Worm (Caenorhabditis elegans) whole organism, young adult: ENCODE data around the gene Y62E10A.13.
A peak's percentile ranks its signal among the peaks of the same experiment; 100 is the strongest.
"Not testable (repeated sequence)": the region's sequence is repeated elsewhere in the genome, so short reads cannot be mapped to it uniquely, and the experiment has no call there.

ENCODE experiments used
- C17E4.6 ChIP-seq: fragments of 200-800 bp; sonication (Bioruptor generic); IDR thresholded peaks from 2 replicates; pipeline ENCODE4 v1.3.6; 2022; ENCODE audit warnings: missing genetic modification reagents, missing genetic modification characterization, missing compliant biosample characterization
- D2030.7 ChIP-seq: fragments of 200-800 bp; sonication (Bioruptor generic); IDR thresholded peaks from 2 replicates; pipeline ENCODE4 v1.3.6; 2022; ENCODE audit warnings: missing genetic modification reagents, missing genetic modification characterization, missing compliant biosample characterization
- F33H1.4 ChIP-seq: fragments of 200-800 bp; sonication (Bioruptor generic); IDR thresholded peaks from 2 replicates; pipeline ENCODE4 v1.3.6; 2022; ENCODE audit warnings: missing genetic modification reagents, missing genetic modification characterization, missing compliant biosample characterization
- Y53G8AR.9 ChIP-seq: fragments of 200-800 bp; sonication (Bioruptor generic); conservative IDR thresholded peaks from 2 replicates; pipeline ENCODE4 v1.3.6; 2022; ENCODE audit warnings: missing genetic modification reagents, missing genetic modification characterization, missing compliant biosample characterization
- Y79H2A.3 ChIP-seq: fragments of 200-800 bp; sonication (Bioruptor generic); conservative IDR thresholded peaks from 2 replicates; pipeline ENCODE4 v1.3.6; 2022; ENCODE audit warnings: missing genetic modification reagents, missing genetic modification characterization, missing compliant biosample characterization
- Y95B8A.8 ChIP-seq: fragments of 200-800 bp; sonication (Bioruptor generic); IDR thresholded peaks from 2 replicates; pipeline ENCODE4 v1.3.6; 2022; ENCODE audit warnings: missing genetic modification reagents, missing genetic modification characterization, missing compliant biosample characterization
- aptf-3 ChIP-seq: fragments of 200-800 bp; sonication (Bioruptor generic); IDR thresholded peaks from 2 replicates; pipeline ENCODE4 v1.3.6; 2022; ENCODE audit warnings: missing genetic modification characterization, missing compliant biosample characterization
- attf-6 ChIP-seq: fragments of 200-800 bp; sonication (Bioruptor generic); IDR thresholded peaks from 2 replicates; pipeline ENCODE4 v1.3.6; 2022; ENCODE audit warnings: missing genetic modification reagents, missing genetic modification characterization, missing compliant biosample characterization
- ceh-100 ChIP-seq: fragments of 200-800 bp; sonication (Bioruptor generic); IDR thresholded peaks from 2 replicates; pipeline ENCODE4 v1.3.6; 2022; ENCODE audit warnings: missing genetic modification reagents, missing genetic modification characterization, missing compliant biosample characterization
- egl-44 ChIP-seq: fragments of 200-800 bp; sonication (Bioruptor generic); IDR thresholded peaks from 2 replicates; pipeline ENCODE4 v1.3.6; 2022; ENCODE audit warnings: missing genetic modification reagents, missing genetic modification characterization, missing compliant biosample characterization
- egrh-3 ChIP-seq: fragments of 200-800 bp; sonication (Bioruptor generic); IDR thresholded peaks from 2 replicates; pipeline ENCODE4 v1.3.6; 2022; ENCODE audit warnings: missing genetic modification reagents, missing genetic modification characterization, missing compliant biosample characterization
- ekl-4 ChIP-seq: fragments of 200-800 bp; sonication (Bioruptor generic); IDR thresholded peaks from 2 replicates; pipeline ENCODE4 v1.3.6; 2022; ENCODE audit warnings: missing genetic modification reagents, missing genetic modification characterization, missing compliant biosample characterization
- him-1 ChIP-seq: sonication (generic microtip); optimal IDR thresholded peaks from 2 replicates; lab custom pipeline; 2016; ENCODE audit warnings: missing genotype, missing genetic modification reagents, missing genetic modification characterization, missing compliant biosample characterization
- hmg-1.2 ChIP-seq: fragments of 200-800 bp; sonication (Bioruptor generic); IDR thresholded peaks from 2 replicates; pipeline ENCODE4 v1.3.6; 2022; ENCODE audit warnings: missing genetic modification reagents, missing genetic modification characterization, missing compliant biosample characterization
- hmg-20 ChIP-seq: fragments of 200-800 bp; sonication (Bioruptor generic); IDR thresholded peaks from 2 replicates; pipeline ENCODE4 v1.3.6; 2022; ENCODE audit warnings: missing genetic modification reagents, missing genetic modification characterization, missing compliant biosample characterization
- hsf-1 ChIP-seq: fragments of 200-800 bp; sonication (Bioruptor generic); IDR thresholded peaks from 2 replicates; pipeline ENCODE4 v1.3.6; 2022; ENCODE audit warnings: missing genetic modification reagents, missing genetic modification characterization, missing compliant biosample characterization
- lin-26 ChIP-seq: fragments of 200-800 bp; sonication (Bioruptor generic); IDR thresholded peaks from 2 replicates; pipeline ENCODE4 v1.3.6; 2022; ENCODE audit warnings: missing genetic modification reagents, missing genetic modification characterization, missing compliant biosample characterization
- lsy-27 ChIP-seq: sonication (generic microtip); optimal IDR thresholded peaks from 2 replicates; lab custom pipeline; 2017; ENCODE audit warnings: missing genetic modification characterization, mild to moderate bottlenecking, missing compliant biosample characterization, antibody characterized with exemption, missing genotype, borderline replicate concordance; ENCODE audit not compliant: insufficient read depth
- madf-6 ChIP-seq: fragments of 200-800 bp; sonication (Bioruptor generic); IDR thresholded peaks from 2 replicates; pipeline ENCODE4 v1.3.6; 2022; ENCODE audit warnings: missing genetic modification reagents, missing genetic modification characterization, missing compliant biosample characterization
- madf-8 ChIP-seq: fragments of 200-800 bp; sonication (Bioruptor generic); conservative IDR thresholded peaks from 2 replicates; pipeline ENCODE4 v1.3.6; 2022; ENCODE audit warnings: missing genetic modification reagents, missing genetic modification characterization, missing compliant biosample characterization
- mcd-1 ChIP-seq: fragments of 200-800 bp; sonication (Bioruptor generic); IDR thresholded peaks from 2 replicates; pipeline ENCODE4 v1.3.6; 2022; ENCODE audit warnings: missing genetic modification reagents, missing genetic modification characterization, missing compliant biosample characterization
- nfyb-1 ChIP-seq: fragments of 200-800 bp; sonication (Bioruptor generic); IDR thresholded peaks from 2 replicates; pipeline ENCODE4 v1.3.6; 2022; ENCODE audit warnings: missing genetic modification reagents, missing genetic modification characterization, missing compliant biosample characterization
- pbrm-1 ChIP-seq: fragments of 200-800 bp; sonication (Bioruptor generic); IDR thresholded peaks from 2 replicates; pipeline ENCODE4 v1.3.6; 2022; ENCODE audit warnings: missing genetic modification reagents, missing genetic modification characterization, missing compliant biosample characterization
- rcor-1 ChIP-seq: fragments of 200-800 bp; sonication (Bioruptor generic); IDR thresholded peaks from 2 replicates; pipeline ENCODE4 v1.3.6; 2022; ENCODE audit warnings: missing genetic modification reagents, missing genetic modification characterization, missing compliant biosample characterization
- rpc-1 ChIP-seq, 2 experiments: fragments of 150-350 bp in 1 of 2; sonication (generic microtip) in 1 of 2; optimal IDR thresholded peaks; 2 replicates each; lab custom pipeline; 2014 to 2018; ENCODE audit warnings: missing biosample characterization in 1 of 2, missing genetic modification characterization in 1 of 2, missing genetic modification reagents in 1 of 2, missing genotype in 1 of 2
- snpc-4 ChIP-seq, 5 experiments: fragments of 150-350 bp in 1 of 5; sonication (generic microtip) in 4 of 5; optimal IDR thresholded peaks; 2 replicates each; lab custom pipeline; 2014 to 2018; ENCODE audit warnings: missing genetic modification characterization in 5 of 5, missing biosample characterization in 3 of 5, antibody characterized with exemption in 2 of 5, mild to moderate bottlenecking in 2 of 5, missing compliant biosample characterization in 2 of 5, missing genotype in 2 of 5, moderate library complexity in 2 of 5, missing genetic modification reagents in 1 of 5
- tbp1 ChIP-seq: fragments of 200-800 bp; sonication (Bioruptor generic); optimal IDR thresholded peaks from 2 replicates; lab custom pipeline; 2018; ENCODE audit warnings: mild to moderate bottlenecking, missing genetic modification characterization, missing compliant biosample characterization
- ztf-6 ChIP-seq: fragments of 200-800 bp; sonication (Bioruptor generic); IDR thresholded peaks from 2 replicates; pipeline ENCODE4 v1.3.6; 2022; ENCODE audit warnings: missing genetic modification reagents, missing genetic modification characterization, missing compliant biosample characterization

Y62E10A.13 gene

DNA sequence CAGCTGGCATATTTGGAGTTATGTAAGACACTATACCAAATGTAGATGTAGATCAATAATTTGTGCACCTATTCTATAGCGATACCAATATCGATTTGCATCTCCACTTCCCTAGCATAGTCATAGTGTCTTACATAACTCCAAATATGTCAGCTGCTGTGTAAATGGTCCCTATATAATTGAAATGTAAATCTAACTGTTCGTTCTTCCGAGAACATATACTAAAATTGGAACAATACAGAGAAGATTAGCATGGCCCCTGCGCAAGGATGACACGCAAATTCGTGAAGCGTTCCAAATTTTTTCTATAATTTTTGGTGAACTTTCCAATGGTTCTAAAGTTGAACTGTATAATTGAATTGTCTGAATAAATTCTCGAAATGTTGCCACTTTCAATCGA is 44.7 kb upstream of the Y62E10A.13 start:
- not testable (repeated sequence) for TF ChIP-seq snpc-4 (GFP tag; optimal IDR thresholded peaks at IDR 0.05; lab: Kevin White, UChicago)
- peak in 1 of 4 experiments; percentile 72 for TF ChIP-seq snpc-4 (tag; optimal IDR thresholded peaks at IDR 0.05; lab: Kevin White, UChicago)
- peak; percentile 28 for TF ChIP-seq hmg-1.2 (GFP tag; lab: Robert Waterston, UW)
- peak; percentile 6 for TF ChIP-seq rpc-1 (optimal IDR thresholded peaks at IDR 0.05; lab: Kevin White, UChicago)
- TF ChIP-seq rpc-1 (tag; optimal IDR thresholded peaks at IDR 0.05; lab: Kevin White, UChicago): peak; percentile 59

DNA sequence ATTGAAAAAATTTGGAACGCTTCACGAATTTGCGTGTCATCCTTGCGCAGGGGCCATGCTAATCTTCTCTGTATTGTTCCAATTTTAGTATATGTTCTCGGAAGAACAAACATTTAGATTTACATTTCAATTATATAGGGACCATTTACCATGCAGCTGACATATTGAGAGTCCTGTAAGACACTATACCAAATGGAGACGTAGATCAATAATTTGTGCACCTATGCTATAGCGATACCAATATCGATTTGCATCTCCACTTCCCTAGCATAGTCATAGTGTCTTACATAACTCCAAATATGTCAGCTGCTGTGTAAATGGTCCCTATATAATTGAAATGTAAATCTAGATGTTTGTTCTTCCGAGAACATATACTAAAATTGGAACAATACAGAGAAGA is 41.7 kb upstream of the Y62E10A.13 start:
- not testable (repeated sequence) for TF ChIP-seq snpc-4 (GFP tag; optimal IDR thresholded peaks at IDR 0.05; lab: Kevin White, UChicago); rpc-1 (optimal IDR thresholded peaks at IDR 0.05; lab: Kevin White, UChicago)
- TF ChIP-seq snpc-4 (tag; optimal IDR thresholded peaks at IDR 0.05; lab: Kevin White, UChicago) (peak in 1 of 4 experiments; percentile 61), rpc-1 (tag; optimal IDR thresholded peaks at IDR 0.05; lab: Kevin White, UChicago) (peak; percentile 51)

DNA sequence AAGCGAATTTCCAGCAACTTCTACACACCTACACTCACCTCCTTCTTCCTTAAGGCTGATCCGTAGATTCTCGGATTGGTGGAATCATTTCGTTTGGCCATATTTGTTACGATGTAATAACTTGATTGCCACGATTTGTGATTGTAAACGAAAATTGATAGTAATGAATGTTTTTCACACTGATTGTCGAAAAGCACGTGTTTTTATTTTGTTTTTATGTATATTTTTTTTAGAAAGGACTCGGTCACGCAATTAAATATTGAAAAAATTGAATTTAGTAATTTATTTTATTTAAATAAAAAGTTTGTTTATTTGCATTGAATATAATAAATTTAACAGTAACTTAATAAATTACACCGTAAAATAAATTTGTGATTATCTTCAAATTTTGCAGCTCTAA is 35.1 kb upstream of the Y62E10A.13 start, which contains the start of gene K09B11.5:
K09B11.5 (minus strand) TSS at position 101 of the 400 bp plus-strand sequence.
- not testable (repeated sequence) for TF ChIP-seq hmg-20 (GFP tag; lab: Robert Waterston, UW); lsy-27 (tag; lab: Kevin White, UChicago); egl-44

DNA sequence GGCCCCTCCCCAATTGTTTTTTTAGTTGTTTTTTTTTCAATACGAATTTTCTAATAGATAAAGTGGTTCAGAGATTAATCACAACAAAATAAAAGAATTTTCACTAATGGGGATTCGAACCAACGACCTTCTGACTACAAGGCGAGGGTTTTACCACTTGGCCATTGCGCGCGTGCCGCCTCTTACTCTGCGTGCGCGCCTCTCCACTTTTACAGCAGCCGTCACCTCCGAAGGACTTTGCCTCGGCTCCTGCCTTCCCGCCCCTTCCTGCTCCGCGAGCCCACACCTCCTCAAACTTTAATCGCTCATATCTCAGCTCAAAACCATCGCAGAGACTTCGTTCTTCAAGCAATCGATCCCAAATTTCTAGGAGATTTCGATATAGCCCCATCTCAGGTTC is 31.3 kb upstream of the Y62E10A.13 start:
- TF ChIP-seq Y95B8A.8 (GFP tag; lab: Robert Waterston, UW) (peak; percentile 50; the same call in 1 of the 2 replicates), lin-26 (peak; percentile 100), him-1 (peak; percentile 46), egrh-3 (GFP tag; lab: Robert Waterston, UW) (peak; percentile 87; the same call in 1 of the 2 replicates), rpc-1 (tag; optimal IDR thresholded peaks at IDR 0.05; lab: Kevin White, UChicago) (peak; percentile 1), D2030.7 (peak; percentile 48; the same call in 1 of the 2 replicates), madf-6 (GFP tag; lab: Robert Waterston, UW) (peak; percentile 66), snpc-4 (GFP tag; optimal IDR thresholded peaks at IDR 0.05; lab: Kevin White, UChicago) (peak; percentile 38), snpc-4 (tag; optimal IDR thresholded peaks at IDR 0.05; lab: Kevin White, UChicago) (peak in 3 of 4 experiments; percentile 68 to 95 (median 92)), ztf-6 (GFP tag; lab: Robert Waterston, UW) (peak; percentile 65; the same call in 1 of the 2 replicates), ekl-4 (GFP tag; lab: Robert Waterston, UW) (peak; percentile 67; the same call in 1 of the 2 replicates), pbrm-1 (peak; percentile 63; the same call in 1 of the 2 replicates), hmg-1.2 (GFP tag; lab: Robert Waterston, UW) (peak; percentile 33), C17E4.6 (GFP tag; lab: Robert Waterston, UW) (0 out of 2 replicates have a peak, but pooled peaks have one; percentile 7), ceh-100 (GFP tag; lab: Robert Waterston, UW) (peak; percentile 43; the same call in 1 of the 2 replicates), tbp1 (GFP tag; lab: Kevin White, UChicago) (peak; percentile 72), attf-6 (GFP tag; lab: Robert Waterston, UW) (peak; percentile 87), F33H1.4 (GFP tag; lab: Robert Waterston, UW) (peak; percentile 54), egl-44 (0 out of 2 replicates have a peak, but pooled peaks have one; percentile 40), Y53G8AR.9 (peak; percentile 44; the same call in 1 of the 2 replicates), aptf-3 (0 out of 2 replicates have a peak, but pooled peaks have one; percentile 56), hsf-1 (peak; percentile 40; the same call in 1 of the 2 replicates), Y79H2A.3 (peak; percentile 31; the same call in 1 of the 2 replicates), madf-8 (GFP tag; lab: Robert Waterston, UW) (peak; percentile 19; the same call in 1 of the 2 replicates), hmg-20 (GFP tag; lab: Robert Waterston, UW) (0 out of 2 replicates have a peak, but pooled peaks have one; percentile 36), rcor-1 (GFP tag; lab: Robert Waterston, UW) (peak; percentile 80), nfyb-1 (GFP tag; lab: Robert Waterston, UW) (peak; percentile 77), mcd-1 (GFP tag; lab: Robert Waterston, UW) (peak; percentile 82)
- not testable (repeated sequence) for TF ChIP-seq rpc-1 (optimal IDR thresholded peaks at IDR 0.05; lab: Kevin White, UChicago)
- TF ChIP-seq, all 124 proteins: peak for 27; not testable (repeated sequence) for 97
